Worm (Caenorhabditis elegans) whole organism, midembryonic: Measurements from ENCODE around the gene F10E7.6.

ENCODE experiments used
- T22C8.4 ChIP-seq: fragments of 200-800 bp; sonication (Bioruptor generic); IDR thresholded peaks from 2 replicates; pipeline ENCODE4 v1.3.6; 2022; ENCODE audit warnings: missing genetic modification characterization, missing compliant biosample characterization
- cog-1 ChIP-seq: sonication (generic microtip); optimal IDR thresholded peaks from 2 replicates; lab custom pipeline; 2016; ENCODE audit warnings: missing genetic modification characterization, missing compliant biosample characterization
- flt-1 ChIP-seq: fragments of 200-800 bp; sonication (Bioruptor generic); IDR thresholded peaks from 2 replicates; pipeline ENCODE4 v1.3.6; 2022; ENCODE audit warnings: missing genetic modification characterization, missing compliant biosample characterization
- klf-2 ChIP-seq: fragments of 200-800 bp; sonication (Bioruptor generic); conservative IDR thresholded peaks from 2 replicates; pipeline ENCODE4 v1.3.6; 2022; ENCODE audit warnings: missing genetic modification reagents, missing genetic modification characterization, missing compliant biosample characterization
- med-1 ChIP-seq: sonication (generic microtip); optimal IDR thresholded peaks from 2 replicates; lab custom pipeline; 2017; ENCODE audit warnings: missing genetic modification characterization, mild to moderate bottlenecking, missing compliant biosample characterization, antibody characterized with exemption, missing genetic modification reagents; ENCODE audit not compliant: insufficient read depth
- ztf-29 ChIP-seq: fragments of 200-800 bp; sonication (Bioruptor generic); IDR thresholded peaks from 2 replicates; pipeline ENCODE4 v1.3.6; 2022; ENCODE audit warnings: missing genetic modification reagents, missing genetic modification characterization, missing compliant biosample characterization

- no peak for TF ChIP-seq cog-1 (tag; lab: Kevin White, UChicago)
- TF ChIP-seq med-1, result no peak
- no peak for TF ChIP-seq flt-1 (GFP tag; lab: Robert Waterston, UW)
- TF ChIP-seq T22C8.4 (GFP tag; lab: Robert Waterston, UW), result no peak
- no peak for TF ChIP-seq ztf-29 (GFP tag; lab: Robert Waterston, UW)
- no peak for TF ChIP-seq klf-2
Measured at ce11 chrII:7103111-7103510, 9.8 kb upstream of the F10E7.6 start.
